Worm (Caenorhabditis elegans): ENCODE measurements around the gene str-82.

The str-82 gene

DNA sequence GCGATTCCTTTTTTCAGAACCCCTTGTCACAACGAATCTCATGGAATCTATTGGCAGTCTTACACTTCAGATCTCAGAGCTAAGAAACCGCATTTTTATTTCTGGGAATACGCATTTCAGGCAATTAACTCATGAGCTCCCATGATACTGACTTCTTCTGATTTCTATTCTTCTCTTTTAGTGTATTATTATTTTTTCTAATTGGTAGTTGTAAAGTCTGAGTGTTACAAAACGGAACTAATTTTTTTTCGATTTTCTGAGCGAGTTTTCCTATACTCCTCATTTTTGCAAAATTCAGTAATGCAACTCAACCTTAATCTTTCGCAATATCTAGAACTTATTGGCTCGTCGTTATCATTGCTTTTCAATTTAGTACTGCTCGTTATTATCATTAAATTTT is at the start of gene str-82:
TSS of gene str-82 (plus strand) at position 301 of the 400 bp plus-strand sequence.
- TF ChIP-seq mel-28 (tag; optimal IDR thresholded peaks at IDR 0.05; ENCODE audit: borderline replicate concordance) (no peak), nfya-1 (tag; optimal IDR thresholded peaks at IDR 0.05; ENCODE audit: borderline replicate concordance, insufficient read depth) (no peak), rec-8 (tag; optimal IDR thresholded peaks at IDR 0.05) (no peak), madf-3 (GFP tag; IDR thresholded peaks at IDR 0.05) (no peak), ztf-22 (GFP tag; optimal IDR thresholded peaks at IDR 0.05) (no peak), F22D6.2 (tag; optimal IDR thresholded peaks at IDR 0.05) (no peak), ztf-18 (tag; optimal IDR thresholded peaks at IDR 0.05) (no peak), dpff-1 (tag; optimal IDR thresholded peaks at IDR 0.05) (no peak), dpl-1 (GFP tag; optimal IDR thresholded peaks at IDR 0.05) (no peak), hmg-1.2 (GFP tag; IDR thresholded peaks at IDR 0.05) (no peak), C17E4.6 (GFP tag; IDR thresholded peaks at IDR 0.05) (no peak), aptf-2 (GFP tag; conservative IDR thresholded peaks at IDR 0.05) (no peak), K11D2.4 (GFP tag; IDR thresholded peaks at IDR 0.05) (no peak), snpc-3.4 (tag; optimal IDR thresholded peaks at IDR 0.05) (no peak), sptf-2 (GFP tag; optimal IDR thresholded peaks at IDR 0.05) (no peak), ztf-6 (GFP tag; IDR thresholded peaks at IDR 0.05) (no peak), Y67H2A.10 (GFP tag; conservative IDR thresholded peaks at IDR 0.05) (no peak), xnd-1 (tag; optimal IDR thresholded peaks at IDR 0.05) (no peak), snpc-1.1 (tag; optimal IDR thresholded peaks at IDR 0.05; ENCODE audit: insufficient read depth) (no peak), madf-6 (GFP tag; IDR thresholded peaks at IDR 0.05) (no peak)

DNA sequence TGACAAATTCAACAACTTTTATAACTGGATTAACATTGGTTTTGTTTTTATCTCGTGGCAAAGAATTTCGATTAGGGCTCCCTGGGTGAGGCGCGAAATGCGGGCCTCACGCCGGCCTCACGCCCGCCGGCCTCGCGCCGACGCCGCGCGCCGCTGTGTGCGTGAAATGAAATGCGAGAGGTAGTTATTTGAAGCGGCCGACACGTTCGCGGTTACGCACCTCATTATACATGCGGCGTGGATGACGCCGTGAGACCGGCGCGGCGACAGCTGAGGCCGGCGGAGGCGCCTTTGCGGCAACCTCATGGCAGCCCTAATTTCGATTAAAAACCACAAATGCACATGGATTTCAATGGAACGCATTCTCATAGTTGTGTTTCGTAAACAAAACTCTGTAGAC is 46.9 kb upstream of the str-82 start:
- 0 out of 2 replicates have a peak, but pooled peaks have one; percentile 30 for TF ChIP-seq egl-18 (GFP tag; IDR thresholded peaks at IDR 0.05)
- peak; percentile 57 for TF ChIP-seq hmg-1.2 (GFP tag; IDR thresholded peaks at IDR 0.05)
- no peak for TF ChIP-seq dpff-1 (tag; optimal IDR thresholded peaks at IDR 0.05)
- TF ChIP-seq ztf-25 (GFP tag; IDR thresholded peaks at IDR 0.05), result no peak
- TF ChIP-seq F22D6.2 (tag; optimal IDR thresholded peaks at IDR 0.05), result no peak
- TF ChIP-seq dox-1 (GFP tag; IDR thresholded peaks at IDR 0.05), result no peak
- TF ChIP-seq nhr-120 (GFP tag; IDR thresholded peaks at IDR 0.05), result 0 out of 2 replicates have a peak, but pooled peaks have one; percentile 43
- TF ChIP-seq K12H6.12 (tag; optimal IDR thresholded peaks at IDR 0.05), result no peak
- TF ChIP-seq F37B4.10 (GFP tag; IDR thresholded peaks at IDR 0.05), result 0 out of 2 replicates have a peak, but pooled peaks have one; percentile 78
- no peak for TF ChIP-seq snpc-4 (GFP tag; optimal IDR thresholded peaks at IDR 0.05)
- TF ChIP-seq snpc-4 (tag; optimal IDR thresholded peaks at IDR 0.05), result peak in 2 of 4 experiments; percentile 74 to 84
- TF ChIP-seq ztf-18 (tag; optimal IDR thresholded peaks at IDR 0.05), result no peak

DNA sequence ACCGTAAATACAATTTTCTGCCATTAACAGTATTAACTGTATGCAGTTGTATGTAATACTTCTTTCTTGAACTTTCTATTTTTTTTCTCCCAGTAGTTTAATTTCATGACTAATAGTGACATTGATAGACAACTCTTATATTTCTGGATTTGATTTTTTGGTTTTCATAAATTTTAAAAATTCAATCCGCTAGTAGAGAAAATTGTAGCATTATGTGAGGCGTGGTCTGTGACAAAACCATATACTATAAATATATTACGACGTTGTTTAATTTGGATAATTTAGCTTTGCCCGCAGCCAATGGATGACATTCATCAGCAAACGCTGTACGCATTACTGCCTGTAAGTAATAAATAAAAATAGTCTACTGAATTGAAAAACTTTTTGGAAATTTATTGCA is 45.4 kb upstream of the str-82 start, which contains the start of gene srx-64:
TSS of gene srx-64 (plus strand) at position 301 of the 400 bp plus-strand sequence.
- TF ChIP-seq snpc-1.3 (tag; optimal IDR thresholded peaks at IDR 0.05; ENCODE audit: insufficient read depth), result no peak
- no peak for TF ChIP-seq F39B2.1 (GFP tag; IDR thresholded peaks at IDR 0.05)
- TF ChIP-seq Y53G8AR.9 (GFP tag; conservative IDR thresholded peaks at IDR 0.05), result no peak
- no peak for TF ChIP-seq akir-1 (GFP tag; optimal IDR thresholded peaks at IDR 0.05)
- no peak for TF ChIP-seq ceh-79 (tag; optimal IDR thresholded peaks at IDR 0.05)
- TF ChIP-seq F55B11.4 (tag; optimal IDR thresholded peaks at IDR 0.05; ENCODE audit: borderline replicate concordance, insufficient read depth), result no peak
- no peak for TF ChIP-seq ztf-25 (GFP tag; IDR thresholded peaks at IDR 0.05)
- TF ChIP-seq lsy-27 (tag; optimal IDR thresholded peaks at IDR 0.05; ENCODE audit: borderline replicate concordance, insufficient read depth), result no peak
- no peak for TF ChIP-seq F49E8.2 (tag; optimal IDR thresholded peaks at IDR 0.05; ENCODE audit: insufficient read depth)

Data from whole organism, young adult.